Worm (Caenorhabditis elegans) whole organism, L4 larva: ENCODE results near the gene mrpl-32.

ENCODE experiments used
- F26F4.8 ChIP-seq: fragments of 200-800 bp; sonication (Bioruptor generic); conservative IDR thresholded peaks from 2 replicates; pipeline ENCODE4 v1.3.6; 2022; ENCODE audit warnings: missing genetic modification characterization, missing compliant biosample characterization
- F37D6.2 ChIP-seq: sonication (generic microtip); optimal IDR thresholded peaks from 2 replicates; lab custom pipeline; 2016; ENCODE audit warnings: mild to moderate bottlenecking, missing genetic modification characterization, missing compliant biosample characterization
- F44E2.7 ChIP-seq: fragments of 200-800 bp; sonication (Bioruptor generic); IDR thresholded peaks from 2 replicates; pipeline ENCODE4 v2.1.2; 2022; ENCODE audit warnings: missing genetic modification characterization, missing compliant biosample characterization
- R02D3.7 ChIP-seq: fragments of 150-350 bp; sonication (generic microtip); optimal IDR thresholded peaks from 3 replicates; lab custom pipeline; 2014; ENCODE audit warnings: missing biosample characterization, missing genetic modification characterization
- T26A8.4 ChIP-seq: fragments of 200-800 bp; sonication (Bioruptor generic); IDR thresholded peaks from 2 replicates; pipeline ENCODE4 v1.3.6; 2022; ENCODE audit warnings: missing genetic modification characterization, missing compliant biosample characterization
- Y48G9A.11 ChIP-seq: fragments of 200-800 bp; sonication (Bioruptor generic); IDR thresholded peaks from 2 replicates; pipeline ENCODE4 v1.3.6; 2022; ENCODE audit warnings: missing genetic modification reagents, missing genetic modification characterization, missing compliant biosample characterization
- aly-2 ChIP-seq: sonication (generic microtip); optimal IDR thresholded peaks from 2 replicates; lab custom pipeline; 2018; ENCODE audit warnings: missing biosample characterization, missing genetic modification characterization
- ama-1 ChIP-seq: fragments of 150-350 bp; optimal IDR thresholded peaks from 2 replicates; lab custom pipeline; 2014; ENCODE audit warnings: inconsistent platforms, mixed read lengths
- arid-1 ChIP-seq: fragments of 200-800 bp; sonication (Bioruptor generic); conservative IDR thresholded peaks from 2 replicates; pipeline ENCODE4 v1.3.6; 2022; ENCODE audit warnings: missing genetic modification reagents, missing genetic modification characterization, missing compliant biosample characterization
- ceh-28 ChIP-seq: fragments of 150-350 bp; optimal IDR thresholded peaks from 2 replicates; lab custom pipeline; 2014; ENCODE audit warnings: missing biosample characterization, missing genetic modification reagents, missing genetic modification characterization
- ceh-32 ChIP-seq: sonication (generic microtip); optimal IDR thresholded peaks from 2 replicates; lab custom pipeline; 2016; ENCODE audit warnings: mild to moderate bottlenecking, missing genetic modification characterization, missing compliant biosample characterization; ENCODE audit not compliant: poor library complexity
- ceh-82 ChIP-seq: sonication (generic microtip); optimal IDR thresholded peaks from 2 replicates; lab custom pipeline; 2017; ENCODE audit warnings: missing biosample characterization, missing genetic modification characterization
- ctbp-1 ChIP-seq: fragments of 200-800 bp; sonication (Bioruptor generic); IDR thresholded peaks from 2 replicates; pipeline ENCODE4 v1.3.6; 2022; ENCODE audit warnings: missing genetic modification reagents, missing genetic modification characterization, missing compliant biosample characterization
- daf-19 ChIP-seq: fragments of 200-800 bp; sonication (Bioruptor generic); conservative IDR thresholded peaks from 2 replicates; pipeline ENCODE4 v1.3.6; 2022; ENCODE audit warnings: missing genetic modification characterization, missing compliant biosample characterization
- dmd-8 ChIP-seq: fragments of 200-800 bp; sonication (Bioruptor generic); IDR thresholded peaks from 2 replicates; pipeline ENCODE4 v1.3.6; 2022; ENCODE audit warnings: missing genetic modification characterization, missing compliant biosample characterization
- egl-27 ChIP-seq: sonication (generic microtip); optimal IDR thresholded peaks from 3 replicates; lab custom pipeline; 2017; ENCODE audit warnings: missing biosample characterization, missing genetic modification reagents, missing genetic modification characterization
- fos-1 ChIP-seq: fragments of 150-350 bp; optimal IDR thresholded peaks from 2 replicates; lab custom pipeline; 2014; ENCODE audit warnings: missing biosample characterization, missing genetic modification characterization
- gei-8 ChIP-seq: fragments of 200-800 bp; sonication (Bioruptor generic); optimal IDR thresholded peaks from 2 replicates; lab custom pipeline; 2018; ENCODE audit warnings: mild to moderate bottlenecking, missing genetic modification characterization, missing compliant biosample characterization
- hif-1 ChIP-seq, 2 experiments: sonication (generic microtip); optimal IDR thresholded peaks; 2 replicates each; lab custom pipeline; 2016 to 2017; ENCODE audit warnings: missing compliant biosample characterization in 2 of 2, missing genetic modification characterization in 2 of 2, missing genetic modification reagents in 2 of 2, missing genotype in 2 of 2, mild to moderate bottlenecking in 1 of 2
- hmg-1.1 ChIP-seq: fragments of 200-800 bp; sonication (Bioruptor generic); IDR thresholded peaks from 2 replicates; pipeline ENCODE4 v1.3.6; 2022; ENCODE audit warnings: missing genetic modification reagents, missing genetic modification characterization, missing compliant biosample characterization
- lim-7 ChIP-seq: fragments of 200-800 bp; sonication (Bioruptor generic); IDR thresholded peaks from 2 replicates; pipeline ENCODE4 v1.3.6; 2022; ENCODE audit warnings: missing genetic modification characterization, missing compliant biosample characterization
- lin-1 ChIP-seq: fragments of 200-800 bp; sonication (Bioruptor generic); IDR thresholded peaks from 2 replicates; pipeline ENCODE4 v1.3.6; 2022; ENCODE audit warnings: missing genetic modification reagents, missing genetic modification characterization, missing compliant biosample characterization
- lin-13 ChIP-seq: fragments of 150-350 bp; optimal IDR thresholded peaks from 2 replicates; lab custom pipeline; 2014; ENCODE audit warnings: missing biosample characterization, missing genetic modification reagents, missing genetic modification characterization
- lin-29 ChIP-seq: fragments of 200-800 bp; sonication (Bioruptor generic); IDR thresholded peaks from 2 replicates; pipeline ENCODE4 v1.3.6; 2022; ENCODE audit warnings: missing genetic modification reagents, missing genetic modification characterization, missing compliant biosample characterization
- lin-38 ChIP-seq: fragments of 200-800 bp; sonication (Bioruptor generic); IDR thresholded peaks from 2 replicates; pipeline ENCODE4 v1.3.6; 2022; ENCODE audit warnings: missing genetic modification reagents, missing genetic modification characterization, missing compliant biosample characterization
- lin-39 ChIP-seq: fragments of 150-350 bp; optimal IDR thresholded peaks from 2 replicates; lab custom pipeline; 2014; ENCODE audit warnings: missing biosample characterization, missing genetic modification reagents, missing genetic modification characterization
- lir-3 ChIP-seq: sonication (generic microtip); optimal IDR thresholded peaks from 2 replicates; lab custom pipeline; 2016; ENCODE audit warnings: mild to moderate bottlenecking, missing genetic modification characterization, missing compliant biosample characterization
- mdl-1 ChIP-seq, 2 experiments: fragments of 150-350 bp in 1 of 2; sonication (generic microtip) in 1 of 2; optimal IDR thresholded peaks; 2 replicates each; lab custom pipeline; 2014 to 2017; ENCODE audit warnings: missing biosample characterization in 2 of 2, missing genetic modification characterization in 2 of 2
- mdt-29 ChIP-seq: fragments of 200-800 bp; sonication (Bioruptor generic); IDR thresholded peaks from 2 replicates; pipeline ENCODE4 v1.3.6; 2022; ENCODE audit warnings: missing genetic modification reagents, missing genetic modification characterization, missing compliant biosample characterization
- mes-2 ChIP-seq: sonication (generic microtip); optimal IDR thresholded peaks from 2 replicates; lab custom pipeline; 2016; ENCODE audit warnings: missing genotype, mild to moderate bottlenecking, missing genetic modification characterization, missing compliant biosample characterization; ENCODE audit not compliant: poor library complexity, severe bottlenecking
- nhr-10 ChIP-seq: fragments of 150-350 bp; optimal IDR thresholded peaks from 2 replicates; lab custom pipeline; 2014; ENCODE audit warnings: missing biosample characterization, missing genetic modification characterization
- nhr-111 ChIP-seq: fragments of 200-800 bp; sonication (Bioruptor generic); optimal IDR thresholded peaks from 2 replicates; lab custom pipeline; 2018; ENCODE audit warnings: mild to moderate bottlenecking, missing genetic modification characterization, missing compliant biosample characterization
- nhr-41 ChIP-seq: fragments of 200-800 bp; sonication (Bioruptor generic); IDR thresholded peaks from 2 replicates; pipeline ENCODE4 v1.3.6; 2022; ENCODE audit warnings: missing genetic modification reagents, missing genetic modification characterization, missing compliant biosample characterization
- nhr-42 ChIP-seq: fragments of 200-800 bp; sonication (Bioruptor generic); IDR thresholded peaks from 2 replicates; pipeline ENCODE4 v1.3.6; 2022; ENCODE audit warnings: missing genetic modification characterization, missing compliant biosample characterization
- nhr-48 ChIP-seq: sonication (generic microtip); optimal IDR thresholded peaks from 2 replicates; lab custom pipeline; 2016; ENCODE audit warnings: mild to moderate bottlenecking, missing genetic modification characterization, missing compliant biosample characterization
- nhr-76 ChIP-seq: fragments of 150-350 bp; optimal IDR thresholded peaks from 2 replicates; lab custom pipeline; 2014; ENCODE audit warnings: missing biosample characterization, missing genetic modification characterization
- nhr-77 ChIP-seq: fragments of 150-350 bp; optimal IDR thresholded peaks from 2 replicates; lab custom pipeline; 2014; ENCODE audit warnings: missing biosample characterization, missing genetic modification characterization
- pha-4 ChIP-seq, 2 experiments: fragments of 150-350 bp in 1 of 2; fragments of 200-800 bp in 1 of 2; sonication (Bioruptor generic) in 1 of 2; IDR thresholded peaks in 1 of 2; optimal IDR thresholded peaks in 1 of 2; 2 replicates each; pipeline versions ENCODE4 v1.3.6 to Lab custom; 2014 to 2022; ENCODE audit warnings: missing genetic modification characterization in 2 of 2, missing genetic modification reagents in 2 of 2, missing biosample characterization in 1 of 2, missing compliant biosample characterization in 1 of 2
- php-3 ChIP-seq: fragments of 200-800 bp; sonication (Bioruptor generic); IDR thresholded peaks from 2 replicates; pipeline ENCODE4 v1.3.6; 2022; ENCODE audit warnings: missing genetic modification reagents, missing genetic modification characterization, missing compliant biosample characterization
- pqm-1 ChIP-seq: sonication (generic microtip); optimal IDR thresholded peaks from 2 replicates; lab custom pipeline; 2017; ENCODE audit warnings: missing biosample characterization, missing genetic modification characterization
- rbr-2 ChIP-seq: sonication (generic microtip); optimal IDR thresholded peaks from 2 replicates; lab custom pipeline; 2016; ENCODE audit warnings: missing genotype, missing genetic modification characterization, missing compliant biosample characterization
- tag-97 ChIP-seq: fragments of 200-800 bp; sonication (Bioruptor generic); IDR thresholded peaks from 2 replicates; pipeline ENCODE4 v1.3.6; 2022; ENCODE audit warnings: missing genetic modification characterization, missing compliant biosample characterization
- tra-1 ChIP-seq: fragments of 200-800 bp; sonication (Bioruptor generic); IDR thresholded peaks from 2 replicates; pipeline ENCODE4 v1.3.6; 2022; ENCODE audit warnings: missing genetic modification reagents, missing genetic modification characterization, missing compliant biosample characterization
- unc-130 ChIP-seq: sonication (generic microtip); optimal IDR thresholded peaks from 2 replicates; lab custom pipeline; 2016; ENCODE audit warnings: missing genetic modification reagents, missing genetic modification characterization, missing compliant biosample characterization
- unc-62 ChIP-seq, 3 experiments: fragments of 150-350 bp in 1 of 3; sonication (generic microtip); optimal IDR thresholded peaks in 2 of 3; peaks in 1 of 3; 1 replicate in 1 of 3; 2 replicates in 2 of 3; lab custom pipeline; 2014 to 2017; ENCODE audit warnings: missing biosample characterization in 3 of 3, missing genetic modification characterization in 3 of 3, missing genetic modification reagents in 3 of 3, missing genotype in 1 of 3
- vab-7 ChIP-seq: fragments of 200-800 bp; sonication (Bioruptor generic); IDR thresholded peaks from 2 replicates; pipeline ENCODE4 v1.3.6; 2022; ENCODE audit warnings: missing genetic modification reagents, missing genetic modification characterization, missing compliant biosample characterization
- zag-1 ChIP-seq: fragments of 150-350 bp; optimal IDR thresholded peaks from 2 replicates; lab custom pipeline; 2014; ENCODE audit warnings: missing biosample characterization, missing genetic modification characterization
- zfp-3 ChIP-seq: fragments of 200-800 bp; sonication (Bioruptor generic); conservative IDR thresholded peaks from 2 replicates; pipeline ENCODE4 v1.3.6; 2022; ENCODE audit warnings: missing genetic modification reagents, missing genetic modification characterization, missing compliant biosample characterization
- zip-11 ChIP-seq: fragments of 200-800 bp; sonication (Bioruptor generic); IDR thresholded peaks from 2 replicates; pipeline ENCODE4 v1.3.6; 2022; ENCODE audit warnings: missing genetic modification characterization, missing compliant biosample characterization
- ztf-11 ChIP-seq: fragments of 150-350 bp; optimal IDR thresholded peaks from 2 replicates; lab custom pipeline; 2014; ENCODE audit warnings: missing biosample characterization, missing genetic modification characterization
- ztf-7 ChIP-seq: fragments of 150-350 bp; optimal IDR thresholded peaks from 2 replicates; lab custom pipeline; 2014; ENCODE audit warnings: missing biosample characterization, missing genetic modification characterization

mrpl-32 gene

ce11 chrIII:8473292-8473691 is 23.7 kb downstream of the mrpl-32 start:
- TF ChIP-seq aly-2 = no peak
- no peak for TF ChIP-seq zfp-3
- TF ChIP-seq nhr-48 (tag; lab: Kevin White, UChicago) = no peak
- TF ChIP-seq nhr-10 (tag; lab: Kevin White, UChicago) = no peak
- no peak for TF ChIP-seq pqm-1 (tag; lab: Kevin White, UChicago)
- TF ChIP-seq rbr-2 (tag; lab: Kevin White, UChicago) = no peak
- TF ChIP-seq arid-1 (GFP tag; lab: Robert Waterston, UW) = 0 out of 2 replicates have a peak, but pooled peaks have one; percentile 32
- no peak for TF ChIP-seq lir-3 (tag; lab: Kevin White, UChicago)
- no peak for TF ChIP-seq nhr-77 (tag; lab: Kevin White, UChicago)
- TF ChIP-seq zag-1 (tag; lab: Kevin White, UChicago) = no peak
- no peak for TF ChIP-seq nhr-111 (GFP tag; lab: Kevin White, UChicago)
- peak; percentile 60; the same call in 1 of the 2 replicates for TF ChIP-seq Y48G9A.11 (GFP tag; lab: Robert Waterston, UW)
- TF ChIP-seq F26F4.8 = peak; percentile 69; the same call in 1 of the 2 replicates
- no peak for TF ChIP-seq unc-130
- no peak for TF ChIP-seq ama-1
- TF ChIP-seq hif-1 (tag; optimal IDR thresholded peaks at IDR 0.05; lab: Kevin White, UChicago) = no peak
- no peak for TF ChIP-seq unc-62 (GFP tag; optimal IDR thresholded peaks at IDR 0.05 in 1 of 2; lab: Kevin White, UChicago)
- no peak for TF ChIP-seq unc-62 (tag; optimal IDR thresholded peaks at IDR 0.05; lab: Kevin White, UChicago)
- TF ChIP-seq mes-2 (tag; lab: Kevin White, UChicago) = no peak
- TF ChIP-seq fos-1 (tag; lab: Kevin White, UChicago) = no peak
- peak; percentile 73; the same call in 1 of the 2 replicates for TF ChIP-seq lim-7 (GFP tag; lab: Robert Waterston, UW)
- no peak for TF ChIP-seq mdl-1 (tag; optimal IDR thresholded peaks at IDR 0.05; lab: Kevin White, UChicago)
- no peak for TF ChIP-seq lin-13
- TF ChIP-seq hmg-1.1 (GFP tag; lab: Robert Waterston, UW) = 0 out of 2 replicates have a peak, but pooled peaks have one; percentile 18
- TF ChIP-seq lin-1 = no peak
- 0 out of 2 replicates have a peak, but pooled peaks have one; percentile 32 for TF ChIP-seq vab-7 (GFP tag; lab: Robert Waterston, UW)
- TF ChIP-seq ztf-7 (tag; lab: Kevin White, UChicago) = no peak
- no peak for TF ChIP-seq R02D3.7 (tag; lab: Kevin White, UChicago)
- no peak for TF ChIP-seq nhr-41 (GFP tag; lab: Robert Waterston, UW)
- TF ChIP-seq gei-8 (GFP tag; lab: Kevin White, UChicago) = no peak
- TF ChIP-seq pha-4 (GFP tag; IDR thresholded peaks at IDR 0.05; lab: Robert Waterston, UW) = no peak
- no peak for TF ChIP-seq pha-4 (tag; optimal IDR thresholded peaks at IDR 0.05; lab: Kevin White, UChicago)
- TF ChIP-seq daf-19 (GFP tag; lab: Robert Waterston, UW) = no peak
- TF ChIP-seq php-3 (GFP tag; lab: Robert Waterston, UW) = no peak
- TF ChIP-seq lin-39 (tag; lab: Kevin White, UChicago) = no peak
- TF ChIP-seq dmd-8 = peak; percentile 75
- no peak for TF ChIP-seq zip-11
- TF ChIP-seq lin-38 (GFP tag; lab: Robert Waterston, UW) = no peak
- TF ChIP-seq nhr-42 (GFP tag; lab: Robert Waterston, UW) = no peak
- TF ChIP-seq F44E2.7 = 0 out of 2 replicates have a peak, but pooled peaks have one; percentile 53
- TF ChIP-seq nhr-76 (tag; lab: Kevin White, UChicago) = no peak
- TF ChIP-seq tra-1 (GFP tag; lab: Robert Waterston, UW) = no peak
- no peak for TF ChIP-seq ctbp-1 (GFP tag; lab: Robert Waterston, UW)
- no peak for TF ChIP-seq ceh-82 (tag; lab: Kevin White, UChicago)
- no peak for TF ChIP-seq T26A8.4 (GFP tag; lab: Robert Waterston, UW)
- TF ChIP-seq lin-29 (GFP tag; lab: Robert Waterston, UW) = no peak
- TF ChIP-seq ztf-11 = no peak
- TF ChIP-seq ceh-32 (tag; lab: Kevin White, UChicago) = no peak
- no peak for TF ChIP-seq mdt-29 (GFP tag; lab: Robert Waterston, UW)
- TF ChIP-seq tag-97 (GFP tag; lab: Robert Waterston, UW) = no peak
- TF ChIP-seq ceh-28 (tag; lab: Kevin White, UChicago) = no peak
- no peak for TF ChIP-seq egl-27 (tag; lab: Kevin White, UChicago)
- no peak for TF ChIP-seq F37D6.2 (tag; lab: Kevin White, UChicago)
